Worm (Caenorhabditis elegans): ENCODE data around the gene C05E4.15.

C05E4.15 gene

ce11 chrV:727484-728351 is 33.4 kb downstream of the C05E4.15 start, which contains the start of the genes icl-1 and srh-2 (continued):
- TF ChIP-seq sdz-38 (tag; optimal IDR thresholded peaks at IDR 0.05) (no peak), mel-28 (tag; optimal IDR thresholded peaks at IDR 0.05; ENCODE audit: borderline replicate concordance) (no peak), madf-8 (GFP tag; conservative IDR thresholded peaks at IDR 0.05) (no peak), T07F8.4 (tag; optimal IDR thresholded peaks at IDR 0.05) (no peak), ZK185.1 (tag; optimal IDR thresholded peaks at IDR 0.05; ENCODE audit: poor library complexity, severe bottlenecking) (peak; percentile 27), lin-40 (tag; optimal IDR thresholded peaks at IDR 0.05) (peak; percentile 18), F23B12.7 (tag; optimal IDR thresholded peaks at IDR 0.05; ENCODE audit: insufficient read depth) (no peak), hmg-20 (GFP tag; IDR thresholded peaks at IDR 0.05) (no peak), fkh-3 (tag; optimal IDR thresholded peaks at IDR 0.05) (no peak), F52B5.7 (tag; optimal IDR thresholded peaks at IDR 0.05) (peak; percentile 83), unc-62 (GFP tag; optimal IDR thresholded peaks at IDR 0.05) (no peak), sptf-2 (GFP tag; optimal IDR thresholded peaks at IDR 0.05) (peak; percentile 64), attf-3 (GFP tag; conservative IDR thresholded peaks at IDR 0.05) (no peak), mcd-1 (GFP tag; IDR thresholded peaks at IDR 0.05) (peak; percentile 56), somi-1 (GFP tag; optimal IDR thresholded peaks at IDR 0.05) (no peak), ceh-91 (GFP tag; IDR thresholded peaks at IDR 0.05) (no peak), Y67H2A.10 (GFP tag; conservative IDR thresholded peaks at IDR 0.05) (no peak), ztf-6 (GFP tag; IDR thresholded peaks at IDR 0.05) (no peak), tbp1 (GFP tag; optimal IDR thresholded peaks at IDR 0.05) (peak; percentile 10), Y53F4B.3 (GFP tag; IDR thresholded peaks at IDR 0.05) (no peak), madf-10 (tag; optimal IDR thresholded peaks at IDR 0.05) (peak; percentile 43), nfya-1 (tag; optimal IDR thresholded peaks at IDR 0.05; ENCODE audit: borderline replicate concordance, insufficient read depth) (no peak), rec-8 (tag; optimal IDR thresholded peaks at IDR 0.05) (peak in 1 of 2 experiments; percentile 41), B0336.3 (GFP tag; IDR thresholded peaks at IDR 0.05) (peak; percentile 74; the same call in 1 of the 2 replicates), F55B11.4 (tag; optimal IDR thresholded peaks at IDR 0.05; ENCODE audit: borderline replicate concordance, insufficient read depth) (no peak), ztf-22 (GFP tag; optimal IDR thresholded peaks at IDR 0.05) (no peak), efl-1 (GFP tag; optimal IDR thresholded peaks at IDR 0.05) (no peak), madf-6 (GFP tag; IDR thresholded peaks at IDR 0.05) (no peak), snpc-3.4 (tag; optimal IDR thresholded peaks at IDR 0.05) (no peak), T26A5.8 (tag; optimal IDR thresholded peaks at IDR 0.05) (no peak), egrh-3 (GFP tag; IDR thresholded peaks at IDR 0.05) (no peak; the same call in 1 of the 2 replicates), hlh-26 (GFP tag; conservative IDR thresholded peaks at IDR 0.05) (0 out of 2 replicates have a peak, but pooled peaks have one; percentile 67), sea-2 (GFP tag; IDR thresholded peaks at IDR 0.05) (no peak), pha-4 (tag; optimal IDR thresholded peaks at IDR 0.05) (peak; percentile 60), B0261.1 (tag; optimal IDR thresholded peaks at IDR 0.05) (no peak), C06A6.2 (GFP tag; conservative IDR thresholded peaks at IDR 0.05) (peak; percentile 23; the same call in 1 of the 2 replicates), dpff-1 (tag; optimal IDR thresholded peaks at IDR 0.05) (peak; percentile 68), lin-54 (GFP tag; optimal IDR thresholded peaks at IDR 0.05) (no peak), xnd-1 (tag; optimal IDR thresholded peaks at IDR 0.05) (no peak), athp-1 (tag; optimal IDR thresholded peaks at IDR 0.05) (peak; percentile 61), ekl-4 (GFP tag; IDR thresholded peaks at IDR 0.05) (no peak), attf-6 (GFP tag; IDR thresholded peaks at IDR 0.05) (no peak), bed-2 (GFP tag; IDR thresholded peaks at IDR 0.05) (no peak), F49E8.2 (tag; optimal IDR thresholded peaks at IDR 0.05; ENCODE audit: insufficient read depth) (no peak), let-607 (tag; optimal IDR thresholded peaks at IDR 0.05) (no peak), lag-1 (GFP tag; IDR thresholded peaks at IDR 0.05) (0 out of 2 replicates have a peak, but pooled peaks have one; percentile 45)

Data from whole organism, young adult.